Worm (Caenorhabditis elegans) whole organism, early embryonic: ENCODE data around the gene F13E9.16.

Experiments used
- B0310.2 ChIP-seq: sonication (generic microtip); optimal IDR thresholded peaks from 2 replicates; lab custom pipeline; 2016; ENCODE audit warnings: mild to moderate bottlenecking, missing genetic modification characterization, missing compliant biosample characterization
- F13C5.2 ChIP-seq: sonication (generic microtip); optimal IDR thresholded peaks from 2 replicates; lab custom pipeline; 2017; ENCODE audit warnings: mild to moderate bottlenecking, missing genetic modification characterization, inconsistent platforms, missing compliant biosample characterization
- aly-1 ChIP-seq: sonication (generic microtip); optimal IDR thresholded peaks from 2 replicates; lab custom pipeline; 2016; ENCODE audit warnings: missing genetic modification characterization, missing compliant biosample characterization
- ama-1 ChIP-seq: fragments of 150-350 bp; optimal IDR thresholded peaks from 2 replicates; lab custom pipeline; 2014
- ceh-13 ChIP-seq: fragments of 200-800 bp; sonication (Bioruptor generic); optimal IDR thresholded peaks from 2 replicates; lab custom pipeline; 2018; ENCODE audit warnings: mild to moderate bottlenecking, missing genetic modification characterization, missing compliant biosample characterization
- ceh-36 ChIP-seq: sonication (generic microtip); optimal IDR thresholded peaks from 2 replicates; lab custom pipeline; 2016; ENCODE audit warnings: missing genetic modification characterization, inconsistent platforms, missing compliant biosample characterization
- ets-7 ChIP-seq: sonication (generic microtip); optimal IDR thresholded peaks from 2 replicates; lab custom pipeline; 2016; ENCODE audit warnings: missing genotype, missing genetic modification characterization, missing compliant biosample characterization
- flt-1 ChIP-seq: fragments of 200-800 bp; sonication (Bioruptor generic); IDR thresholded peaks from 2 replicates; pipeline ENCODE4 v1.3.6; 2022; ENCODE audit warnings: missing genetic modification characterization, missing compliant biosample characterization
- hmbx-1 ChIP-seq: sonication (generic microtip); optimal IDR thresholded peaks from 2 replicates; lab custom pipeline; 2016; ENCODE audit warnings: mild to moderate bottlenecking, missing genetic modification characterization, missing compliant biosample characterization
- hmg-4 ChIP-seq: fragments of 200-800 bp; sonication (Bioruptor generic); optimal IDR thresholded peaks from 2 replicates; lab custom pipeline; 2018; ENCODE audit warnings: mild to moderate bottlenecking, missing genetic modification characterization, missing compliant biosample characterization
- hnd-1 ChIP-seq: sonication (generic microtip); optimal IDR thresholded peaks from 2 replicates; lab custom pipeline; 2016; ENCODE audit warnings: missing genetic modification characterization, missing compliant biosample characterization
- scrt-1 ChIP-seq: fragments of 200-800 bp; sonication (Bioruptor generic); IDR thresholded peaks from 2 replicates; pipeline ENCODE4 v1.3.6; 2022; ENCODE audit warnings: missing genetic modification characterization, missing compliant biosample characterization
- sea-1 ChIP-seq: fragments of 200-800 bp; sonication (Bioruptor generic); conservative IDR thresholded peaks from 2 replicates; pipeline ENCODE4 v1.3.6; 2022; ENCODE audit warnings: missing genetic modification characterization, missing compliant biosample characterization
- tbx-37 ChIP-seq: fragments of 200-800 bp; sonication (Bioruptor generic); conservative IDR thresholded peaks from 2 replicates; pipeline ENCODE4 v1.3.6; 2022; ENCODE audit warnings: missing genetic modification reagents, missing genetic modification characterization, missing compliant biosample characterization
- tra-4 ChIP-seq: sonication (generic microtip); optimal IDR thresholded peaks from 2 replicates; lab custom pipeline; 2017; ENCODE audit warnings: missing genetic modification characterization, missing compliant biosample characterization

The F13E9.16 gene

ce11 chrIV:10842705-10843364 is 44.4 kb downstream of the F13E9.16 start, which contains the start of gene T11G6.5:
TSS of gene T11G6.5 (minus strand) at chrIV:10842755.
- TF ChIP-seq ceh-36 (tag; lab: Kevin White, UChicago): no peak
- no peak for TF ChIP-seq B0310.2
- no peak for TF ChIP-seq ama-1 (lab: Kevin White, UChicago)
- no peak for TF ChIP-seq sea-1 (GFP tag; lab: Robert Waterston, UW)
- no peak for TF ChIP-seq F13C5.2
- TF ChIP-seq aly-1 (tag; lab: Kevin White, UChicago): no peak
- no peak for TF ChIP-seq ceh-13 (GFP tag; lab: Kevin White, UChicago)
- TF ChIP-seq flt-1 (GFP tag; lab: Robert Waterston, UW): no peak
- no peak for TF ChIP-seq scrt-1
- TF ChIP-seq hmg-4 (GFP tag; lab: Kevin White, UChicago): no peak

- TF ChIP-seq tra-4 (tag; lab: Kevin White, UChicago) (no peak), ets-7 (tag; lab: Kevin White, UChicago) (no peak), tbx-37 (GFP tag; lab: Robert Waterston, UW) (no peak), hnd-1 (tag; lab: Kevin White, UChicago) (no peak), ceh-13 (GFP tag; lab: Kevin White, UChicago) (no peak), hmbx-1 (tag; lab: Kevin White, UChicago) (no peak), hmg-4 (GFP tag; lab: Kevin White, UChicago) (no peak), ceh-36 (tag; lab: Kevin White, UChicago) (no peak), B0310.2 (no peak), sea-1 (GFP tag; lab: Robert Waterston, UW) (no peak), F13C5.2 (no peak)
Observed at ce11 chrIV:10842232-10842631, 45.0 kb downstream of the F13E9.16 start.
